Worm (Caenorhabditis elegans) whole organism, midembryonic: ENCODE measurements around the gene K03H6.1.

ENCODE experiments used
- T22C8.4 ChIP-seq: fragments of 200-800 bp; sonication (Bioruptor generic); IDR thresholded peaks from 2 replicates; pipeline ENCODE4 v1.3.6; 2022; ENCODE audit warnings: missing genetic modification characterization, missing compliant biosample characterization
- cog-1 ChIP-seq: sonication (generic microtip); optimal IDR thresholded peaks from 2 replicates; lab custom pipeline; 2016; ENCODE audit warnings: missing genetic modification characterization, missing compliant biosample characterization
- flt-1 ChIP-seq: fragments of 200-800 bp; sonication (Bioruptor generic); IDR thresholded peaks from 2 replicates; pipeline ENCODE4 v1.3.6; 2022; ENCODE audit warnings: missing genetic modification characterization, missing compliant biosample characterization
- klf-2 ChIP-seq: fragments of 200-800 bp; sonication (Bioruptor generic); conservative IDR thresholded peaks from 2 replicates; pipeline ENCODE4 v1.3.6; 2022; ENCODE audit warnings: missing genetic modification reagents, missing genetic modification characterization, missing compliant biosample characterization
- med-1 ChIP-seq: sonication (generic microtip); optimal IDR thresholded peaks from 2 replicates; lab custom pipeline; 2017; ENCODE audit warnings: missing genetic modification characterization, mild to moderate bottlenecking, missing compliant biosample characterization, antibody characterized with exemption, missing genetic modification reagents; ENCODE audit not compliant: insufficient read depth
- ref-1 ChIP-seq: fragments of 200-800 bp; sonication (Bioruptor generic); conservative IDR thresholded peaks from 2 replicates; pipeline ENCODE4 v1.3.6; 2022; ENCODE audit warnings: missing genetic modification reagents, missing genetic modification characterization, missing compliant biosample characterization
- tab-1 ChIP-seq: fragments of 200-800 bp; sonication (Bioruptor generic); IDR thresholded peaks from 2 replicates; pipeline ENCODE4 v1.3.6; 2022; ENCODE audit warnings: missing genetic modification characterization, missing compliant biosample characterization
- ztf-23 ChIP-seq: fragments of 200-800 bp; sonication (Bioruptor generic); IDR thresholded peaks from 2 replicates; pipeline ENCODE4 v1.3.6; 2022; ENCODE audit warnings: missing genetic modification reagents, missing genetic modification characterization, missing compliant biosample characterization
- ztf-29 ChIP-seq: fragments of 200-800 bp; sonication (Bioruptor generic); IDR thresholded peaks from 2 replicates; pipeline ENCODE4 v1.3.6; 2022; ENCODE audit warnings: missing genetic modification reagents, missing genetic modification characterization, missing compliant biosample characterization

DNA sequence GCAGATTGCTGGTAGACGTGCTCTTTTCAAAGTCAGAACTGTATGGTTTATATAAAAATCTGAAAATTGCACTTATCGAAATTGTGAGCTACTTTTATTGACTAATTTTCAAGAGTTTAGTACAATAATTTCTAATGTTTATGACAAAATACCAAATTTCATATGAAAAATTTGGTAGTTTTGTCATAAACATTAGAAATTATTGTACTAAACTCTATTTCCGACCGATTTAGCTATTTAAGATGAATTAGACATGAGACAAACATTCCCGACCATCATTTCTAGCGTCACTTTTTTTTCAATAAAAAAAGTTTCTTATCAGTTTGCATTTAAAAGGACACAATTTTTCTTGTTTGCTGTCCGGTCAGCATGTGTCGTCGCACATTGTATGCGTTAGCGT is 27.1 kb downstream of the K03H6.1 start, which contains the start of gene tag-244:
- TF ChIP-seq klf-2 (GFP tag; lab: Robert Waterston, UW) (no peak), T22C8.4 (GFP tag; lab: Robert Waterston, UW) (no peak), med-1 (GFP tag; lab: Kevin White, UChicago) (no peak), flt-1 (GFP tag; lab: Robert Waterston, UW) (no peak), ref-1 (GFP tag; lab: Robert Waterston, UW) (no peak), tab-1 (GFP tag; lab: Robert Waterston, UW) (no peak), ztf-23 (no peak), cog-1 (tag; lab: Kevin White, UChicago) (no peak), ztf-29 (GFP tag; lab: Robert Waterston, UW) (no peak)
